Worm (Caenorhabditis elegans) whole organism, L1 larva: Measurements from ENCODE around the gene srz-16.

Source experiments
- Y116A8C.19 ChIP-seq: sonication (generic microtip); optimal IDR thresholded peaks from 2 replicates; lab custom pipeline; 2016; ENCODE audit warnings: missing compliant biosample characterization, missing genetic modification characterization, borderline replicate concordance
- aha-1 ChIP-seq: fragments of 150-350 bp; optimal IDR thresholded peaks from 2 replicates; lab custom pipeline; 2014; ENCODE audit warnings: missing biosample characterization, missing genetic modification characterization
- ceh-88 ChIP-seq: fragments of 200-800 bp; sonication (Bioruptor generic); IDR thresholded peaks from 2 replicates; pipeline ENCODE4 v1.3.6; 2022; ENCODE audit warnings: missing genetic modification characterization, missing compliant biosample characterization
- ces-1 ChIP-seq: fragments of 150-350 bp; optimal IDR thresholded peaks from 2 replicates; lab custom pipeline; 2014; ENCODE audit warnings: missing biosample characterization, missing genetic modification reagents, missing genetic modification characterization
- dpl-1 ChIP-seq, 3 experiments: fragments of 150-350 bp in 2 of 3; sonication (generic microtip) in 1 of 3; optimal IDR thresholded peaks; 2 replicates each; lab custom pipeline; 2014 to 2017; ENCODE audit warnings: missing biosample characterization in 3 of 3, missing genetic modification characterization in 3 of 3, missing genetic modification reagents in 3 of 3
- efl-1 ChIP-seq, 4 experiments: fragments of 150-350 bp; optimal IDR thresholded peaks in 3 of 4; peaks in 1 of 4; 1 replicate in 1 of 4; 2 replicates in 3 of 4; lab custom pipeline; 2014; ENCODE audit warnings: missing biosample characterization in 2 of 4, missing genetic modification characterization in 2 of 4, missing genetic modification reagents in 2 of 4
- efl-3 ChIP-seq: fragments of 200-800 bp; sonication (Bioruptor generic); optimal IDR thresholded peaks from 2 replicates; lab custom pipeline; 2018; ENCODE audit warnings: mild to moderate bottlenecking, missing genetic modification characterization, missing compliant biosample characterization
- elt-2 ChIP-seq: sonication (generic microtip); optimal IDR thresholded peaks from 2 replicates; lab custom pipeline; 2016; ENCODE audit warnings: missing genetic modification characterization, mild to moderate bottlenecking, inconsistent platforms, missing compliant biosample characterization, missing genetic modification reagents
- fkh-10 ChIP-seq: sonication (generic microtip); optimal IDR thresholded peaks from 2 replicates; lab custom pipeline; 2017; ENCODE audit warnings: missing biosample characterization, missing genetic modification reagents, missing genetic modification characterization
- fos-1 ChIP-seq: fragments of 150-350 bp; optimal IDR thresholded peaks from 2 replicates; lab custom pipeline; 2014; ENCODE audit warnings: missing biosample characterization, missing genetic modification characterization
- hpl-2 ChIP-seq: fragments of 150-350 bp; optimal IDR thresholded peaks from 2 replicates; lab custom pipeline; 2014; ENCODE audit warnings: missing biosample characterization, missing genetic modification reagents, missing genetic modification characterization
- irx-1 ChIP-seq: sonication (generic microtip); optimal IDR thresholded peaks from 2 replicates; lab custom pipeline; 2016; ENCODE audit warnings: missing genetic modification characterization, missing compliant biosample characterization
- isw-1 ChIP-seq: fragments of 200-800 bp; sonication (Bioruptor generic); IDR thresholded peaks from 2 replicates; pipeline ENCODE4 v1.3.6; 2022; ENCODE audit warnings: missing genetic modification characterization, missing compliant biosample characterization
- lin-13 ChIP-seq: fragments of 150-350 bp; optimal IDR thresholded peaks from 2 replicates; lab custom pipeline; 2014; ENCODE audit warnings: missing biosample characterization, missing genetic modification reagents, missing genetic modification characterization
- lin-14 ChIP-seq: fragments of 200-800 bp; sonication (Bioruptor generic); optimal IDR thresholded peaks from 2 replicates; lab custom pipeline; 2018; ENCODE audit warnings: mild to moderate bottlenecking, missing genetic modification characterization, moderate library complexity, missing compliant biosample characterization
- lin-35 ChIP-seq, 2 experiments: fragments of 150-350 bp; optimal IDR thresholded peaks; 2 replicates each; lab custom pipeline; 2014; ENCODE audit warnings: missing biosample characterization in 2 of 2, missing genetic modification characterization in 2 of 2, missing genetic modification reagents in 2 of 2
- lir-3 ChIP-seq: sonication (generic microtip); optimal IDR thresholded peaks from 2 replicates; lab custom pipeline; 2016; ENCODE audit warnings: mild to moderate bottlenecking, missing genetic modification characterization, moderate library complexity, missing compliant biosample characterization; ENCODE audit not compliant: poor library complexity
- lsy-2 ChIP-seq, 2 experiments: fragments of 150-350 bp; optimal IDR thresholded peaks; 2 replicates each; lab custom pipeline; 2014; ENCODE audit warnings: missing biosample characterization in 2 of 2, missing genetic modification characterization in 2 of 2
- nhr-20 ChIP-seq: sonication (generic microtip); optimal IDR thresholded peaks from 2 replicates; lab custom pipeline; 2016; ENCODE audit warnings: mild to moderate bottlenecking, missing genetic modification characterization, missing compliant biosample characterization
- nhr-237 ChIP-seq: fragments of 150-350 bp; optimal IDR thresholded peaks from 2 replicates; lab custom pipeline; 2014; ENCODE audit warnings: missing biosample characterization, missing genetic modification characterization
- nhr-71 ChIP-seq: sonication (generic microtip); optimal IDR thresholded peaks from 2 replicates; lab custom pipeline; 2016; ENCODE audit warnings: mild to moderate bottlenecking, missing genetic modification characterization, moderate library complexity, missing compliant biosample characterization
- nhr-84 ChIP-seq: sonication (generic microtip); optimal IDR thresholded peaks from 2 replicates; lab custom pipeline; 2017; ENCODE audit warnings: missing biosample characterization, missing genetic modification characterization
- pax-3 ChIP-seq: fragments of 200-800 bp; sonication (Bioruptor generic); optimal IDR thresholded peaks from 2 replicates; lab custom pipeline; 2018; ENCODE audit warnings: mild to moderate bottlenecking, missing genetic modification characterization, moderate library complexity, missing compliant biosample characterization
- rnt-1 ChIP-seq: sonication (generic microtip); optimal IDR thresholded peaks from 2 replicates; lab custom pipeline; 2016; ENCODE audit warnings: mild to moderate bottlenecking, missing genetic modification characterization, moderate library complexity, missing compliant biosample characterization
- skn-1 ChIP-seq: fragments of 150-350 bp; optimal IDR thresholded peaks from 2 replicates; lab custom pipeline; 2014; ENCODE audit warnings: missing biosample characterization, missing genetic modification characterization
- snu-23 ChIP-seq: sonication (generic microtip); optimal IDR thresholded peaks from 2 replicates; lab custom pipeline; 2016; ENCODE audit warnings: missing genetic modification characterization, missing compliant biosample characterization
- tlp-1 ChIP-seq: fragments of 150-350 bp; optimal IDR thresholded peaks from 2 replicates; lab custom pipeline; 2014; ENCODE audit warnings: missing biosample characterization, missing genetic modification characterization
- unc-62 ChIP-seq: fragments of 150-350 bp; optimal IDR thresholded peaks from 2 replicates; lab custom pipeline; 2014; ENCODE audit warnings: missing biosample characterization, missing genetic modification reagents, missing genetic modification characterization
- vab-15 ChIP-seq: sonication (generic microtip); optimal IDR thresholded peaks from 2 replicates; lab custom pipeline; 2017; ENCODE audit warnings: missing genotype, mild to moderate bottlenecking, missing genetic modification characterization, missing compliant biosample characterization
- ztf-11 ChIP-seq, 2 experiments: sonication (generic microtip); optimal IDR thresholded peaks; 2 replicates each; lab custom pipeline; 2016 to 2017; ENCODE audit warnings: missing genetic modification characterization in 2 of 2, missing biosample characterization in 1 of 2, missing compliant biosample characterization in 1 of 2

srz-16 gene

DNA sequence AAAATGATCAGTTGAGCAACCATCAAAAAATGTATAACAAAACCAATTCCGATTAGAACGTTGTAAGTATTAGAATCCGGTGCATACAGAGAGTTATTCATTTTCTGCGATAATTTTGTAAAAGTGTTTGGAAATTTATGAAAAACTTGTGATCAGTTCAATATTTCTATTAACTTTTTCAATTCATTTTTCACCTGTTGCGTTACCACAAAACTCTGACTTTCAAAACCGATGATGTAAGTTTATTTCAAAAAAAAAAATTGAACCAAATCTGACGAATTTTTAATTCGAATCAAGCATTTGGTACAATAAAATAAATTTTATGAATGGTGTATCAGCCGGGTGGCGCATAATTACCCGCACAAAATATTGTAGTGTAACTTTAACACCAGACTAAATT lies at the start of gene srz-16:
Gene srz-16 (minus strand): TSS at position 101 of the 400 bp plus-strand sequence.
- TF ChIP-seq snu-23 (GFP tag; lab: Kevin White, UChicago) (no peak), tlp-1 (tag; lab: Kevin White, UChicago) (no peak), lin-14 (GFP tag; lab: Kevin White, UChicago) (no peak), fkh-10 (no peak), efl-1 (optimal IDR thresholded peaks at IDR 0.05; lab: Kevin White, UChicago) (no peak), efl-1 (GFP tag; optimal IDR thresholded peaks at IDR 0.05 in 1 of 2; lab: Kevin White, UChicago) (no peak), lir-3 (tag; lab: Kevin White, UChicago) (no peak), hpl-2 (GFP tag; lab: Kevin White, UChicago) (no peak)

DNA sequence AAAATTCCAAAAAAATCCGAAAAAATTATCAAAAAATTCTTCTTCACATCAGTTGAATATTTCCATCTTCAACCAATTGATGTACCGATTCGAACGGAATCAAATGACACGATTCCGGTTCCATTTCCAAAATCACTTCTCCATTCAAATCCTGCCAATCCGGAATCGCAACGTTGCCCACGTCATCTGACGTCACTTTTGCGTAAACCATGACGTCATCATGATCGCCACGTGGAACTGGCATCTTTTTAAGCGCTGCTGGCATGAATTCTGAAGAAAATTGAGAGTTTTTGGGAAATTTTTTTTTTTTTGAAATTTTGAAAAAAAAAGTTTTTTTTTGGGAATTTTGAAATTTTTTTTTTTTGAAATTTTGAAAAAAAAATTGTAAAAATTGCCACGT lies 48.8 kb upstream of the srz-16 start:
- no peak for TF ChIP-seq nhr-71 (tag; lab: Kevin White, UChicago)
- no peak for TF ChIP-seq tlp-1 (tag; lab: Kevin White, UChicago)

ce11 chrV:20234439-20234838 lies 48.0 kb upstream of the srz-16 start:
- TF ChIP-seq nhr-84 (tag; lab: Kevin White, UChicago) = no peak
- TF ChIP-seq ceh-88 = no peak
- no peak for TF ChIP-seq nhr-237 (tag; lab: Kevin White, UChicago)
- TF ChIP-seq irx-1 (tag; lab: Kevin White, UChicago) = no peak
- TF ChIP-seq aha-1 (tag; lab: Kevin White, UChicago) = no peak

ce11 chrV:20233743-20234142 lies 47.3 kb upstream of the srz-16 start, which contains the start of gene Y113G7B.15:
Y113G7B.15 (minus strand) TSS chrV:20233843.
- TF ChIP-seq dpl-1 (GFP tag; optimal IDR thresholded peaks at IDR 0.05; lab: Kevin White, UChicago) (no peak), vab-15 (tag; lab: Kevin White, UChicago) (no peak), nhr-237 (tag; lab: Kevin White, UChicago) (no peak), nhr-20 (tag; lab: Kevin White, UChicago) (no peak), ces-1 (GFP tag; lab: Kevin White, UChicago) (no peak), irx-1 (tag; lab: Kevin White, UChicago) (no peak), nhr-71 (tag; lab: Kevin White, UChicago) (no peak)

DNA sequence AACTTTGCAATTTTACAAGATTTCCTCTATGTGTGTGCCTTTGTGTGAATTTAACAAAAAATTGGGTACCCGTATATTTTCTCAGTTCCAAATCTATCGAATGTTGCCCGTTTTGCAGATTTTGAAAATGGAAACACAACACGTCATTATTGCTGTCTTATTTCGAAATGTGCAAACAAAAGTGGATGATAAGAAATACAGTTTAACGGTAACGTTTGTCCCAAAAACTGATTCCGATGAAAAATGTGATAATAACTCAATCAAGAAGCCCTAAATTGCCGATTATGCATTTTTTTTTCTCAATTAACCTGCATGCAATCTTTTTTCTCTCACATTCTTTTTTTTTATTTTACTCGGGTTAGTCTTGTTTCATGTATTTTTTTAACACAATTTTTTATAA lies 38.8 kb upstream of the srz-16 start:
- no peak for TF ChIP-seq Y116A8C.19
- no peak for TF ChIP-seq lir-3 (tag; lab: Kevin White, UChicago)
- no peak for TF ChIP-seq efl-1 (optimal IDR thresholded peaks at IDR 0.05; lab: Kevin White, UChicago)
- TF ChIP-seq efl-1 (GFP tag; optimal IDR thresholded peaks at IDR 0.05 in 1 of 2; lab: Kevin White, UChicago) = peak in 1 of 2 experiments; percentile 6
- TF ChIP-seq isw-1 = no peak
- no peak for TF ChIP-seq pax-3 (tag; lab: Kevin White, UChicago)
- no peak for TF ChIP-seq lin-13
- TF ChIP-seq lin-35 (GFP tag; optimal IDR thresholded peaks at IDR 0.05; lab: Kevin White, UChicago) = peak in 1 of 2 experiments; percentile 3
- TF ChIP-seq elt-2 (tag; lab: Kevin White, UChicago) = peak; percentile 35
- TF ChIP-seq lsy-2 (tag; optimal IDR thresholded peaks at IDR 0.05; lab: Kevin White, UChicago) = no peak
- TF ChIP-seq ztf-11 (tag; optimal IDR thresholded peaks at IDR 0.05; lab: Kevin White, UChicago) = no peak
- TF ChIP-seq, all 84 proteins: peak for 3

ce11 chrV:20223725-20224124 lies 37.2 kb upstream of the srz-16 start:
- TF ChIP-seq efl-3 (GFP tag; lab: Kevin White, UChicago) (no peak), ces-1 (GFP tag; lab: Kevin White, UChicago) (no peak), fkh-10 (no peak), aha-1 (tag; lab: Kevin White, UChicago) (no peak), skn-1 (tag; lab: Kevin White, UChicago) (no peak), fos-1 (no peak), hpl-2 (GFP tag; lab: Kevin White, UChicago) (no peak), rnt-1 (no peak), unc-62 (GFP tag; lab: Kevin White, UChicago) (no peak), isw-1 (no peak)
